Worm (Caenorhabditis elegans) whole organism, L1 larva: Measurements from ENCODE around the gene F15D4.6.

Experiments used
- C04F5.9 ChIP-seq: sonication (generic microtip); optimal IDR thresholded peaks from 2 replicates; lab custom pipeline; 2016; ENCODE audit warnings: missing genetic modification characterization, missing compliant biosample characterization
- C16A3.4 ChIP-seq: fragments of 150-350 bp; optimal IDR thresholded peaks from 2 replicates; lab custom pipeline; 2014; ENCODE audit warnings: missing biosample characterization, missing genetic modification characterization
- C34B4.2 ChIP-seq: sonication (generic microtip); optimal IDR thresholded peaks from 2 replicates; lab custom pipeline; 2017; ENCODE audit warnings: mild to moderate bottlenecking, missing genetic modification characterization, missing compliant biosample characterization
- F16B12.6 ChIP-seq: fragments of 150-350 bp; optimal IDR thresholded peaks from 2 replicates; lab custom pipeline; 2014; ENCODE audit warnings: missing biosample characterization, missing genetic modification characterization
- Y116A8C.19 ChIP-seq: sonication (generic microtip); optimal IDR thresholded peaks from 2 replicates; lab custom pipeline; 2016; ENCODE audit warnings: missing compliant biosample characterization, missing genetic modification characterization, borderline replicate concordance
- aha-1 ChIP-seq: fragments of 150-350 bp; optimal IDR thresholded peaks from 2 replicates; lab custom pipeline; 2014; ENCODE audit warnings: missing biosample characterization, missing genetic modification characterization
- alr-1 ChIP-seq: fragments of 200-800 bp; sonication (Bioruptor generic); optimal IDR thresholded peaks from 2 replicates; lab custom pipeline; 2018; ENCODE audit warnings: borderline replicate concordance, mild to moderate bottlenecking, missing genetic modification characterization, missing compliant biosample characterization
- aly-2 ChIP-seq: fragments of 150-350 bp; optimal IDR thresholded peaks from 2 replicates; lab custom pipeline; 2014; ENCODE audit warnings: missing biosample characterization, missing genetic modification characterization
- ama-1 ChIP-seq: fragments of 150-350 bp; optimal IDR thresholded peaks from 2 replicates; lab custom pipeline; 2014
- blmp-1 ChIP-seq: fragments of 150-350 bp; optimal IDR thresholded peaks from 2 replicates; lab custom pipeline; 2014; ENCODE audit warnings: missing biosample characterization, missing genetic modification characterization
- ceh-82 ChIP-seq, 3 experiments: fragments of 150-350 bp in 1 of 3; sonication (generic microtip) in 2 of 3; optimal IDR thresholded peaks; 2 replicates each; lab custom pipeline; 2014 to 2017; ENCODE audit warnings: missing biosample characterization in 3 of 3, missing genetic modification characterization in 3 of 3
- ceh-90 ChIP-seq: sonication (generic microtip); optimal IDR thresholded peaks from 2 replicates; lab custom pipeline; 2016; ENCODE audit warnings: missing genetic modification characterization, missing compliant biosample characterization
- ces-1 ChIP-seq: fragments of 150-350 bp; optimal IDR thresholded peaks from 2 replicates; lab custom pipeline; 2014; ENCODE audit warnings: missing biosample characterization, missing genetic modification reagents, missing genetic modification characterization
- efl-1 ChIP-seq, 4 experiments: fragments of 150-350 bp; optimal IDR thresholded peaks in 3 of 4; peaks in 1 of 4; 1 replicate in 1 of 4; 2 replicates in 3 of 4; lab custom pipeline; 2014; ENCODE audit warnings: missing biosample characterization in 2 of 4, missing genetic modification characterization in 2 of 4, missing genetic modification reagents in 2 of 4
- efl-3 ChIP-seq: fragments of 200-800 bp; sonication (Bioruptor generic); optimal IDR thresholded peaks from 2 replicates; lab custom pipeline; 2018; ENCODE audit warnings: mild to moderate bottlenecking, missing genetic modification characterization, missing compliant biosample characterization
- egl-13 ChIP-seq: sonication (generic microtip); optimal IDR thresholded peaks from 2 replicates; lab custom pipeline; 2016; ENCODE audit warnings: missing genotype, missing genetic modification reagents, missing genetic modification characterization, missing compliant biosample characterization
- elt-2 ChIP-seq: sonication (generic microtip); optimal IDR thresholded peaks from 2 replicates; lab custom pipeline; 2016; ENCODE audit warnings: missing genetic modification characterization, mild to moderate bottlenecking, inconsistent platforms, missing compliant biosample characterization, missing genetic modification reagents
- elt-3 ChIP-seq, 6 experiments: fragments of 150-350 bp in 1 of 6; sonication (generic microtip); optimal IDR thresholded peaks; 2 replicates each; lab custom pipeline; 2017 to 2018; ENCODE audit warnings: missing biosample characterization in 6 of 6, missing genetic modification characterization in 6 of 6, inconsistent platforms in 1 of 6
- ets-5 ChIP-seq: fragments of 200-800 bp; sonication (Bioruptor generic); IDR thresholded peaks from 2 replicates; pipeline ENCODE4 v1.3.6; 2022; ENCODE audit warnings: missing genetic modification characterization, missing compliant biosample characterization
- fkh-10 ChIP-seq: sonication (generic microtip); optimal IDR thresholded peaks from 2 replicates; lab custom pipeline; 2017; ENCODE audit warnings: missing biosample characterization, missing genetic modification reagents, missing genetic modification characterization
- fkh-4 ChIP-seq: sonication (generic microtip); optimal IDR thresholded peaks from 2 replicates; lab custom pipeline; 2016; ENCODE audit warnings: missing compliant biosample characterization, missing genetic modification characterization, borderline replicate concordance
- fos-1 ChIP-seq: fragments of 150-350 bp; optimal IDR thresholded peaks from 2 replicates; lab custom pipeline; 2014; ENCODE audit warnings: missing biosample characterization, missing genetic modification characterization
- hlh-17 ChIP-seq: fragments of 200-800 bp; sonication (Bioruptor generic); optimal IDR thresholded peaks from 2 replicates; lab custom pipeline; 2018; ENCODE audit warnings: missing genetic modification characterization, mild to moderate bottlenecking, missing compliant biosample characterization, moderate library complexity, borderline replicate concordance
- hlh-4 ChIP-seq: sonication (generic microtip); optimal IDR thresholded peaks from 2 replicates; lab custom pipeline; 2016; ENCODE audit warnings: mild to moderate bottlenecking, missing genetic modification characterization, missing compliant biosample characterization
- isw-1 ChIP-seq: fragments of 200-800 bp; sonication (Bioruptor generic); IDR thresholded peaks from 2 replicates; pipeline ENCODE4 v1.3.6; 2022; ENCODE audit warnings: missing genetic modification characterization, missing compliant biosample characterization
- jun-1 ChIP-seq: fragments of 150-350 bp; optimal IDR thresholded peaks from 2 replicates; lab custom pipeline; 2014; ENCODE audit warnings: missing biosample characterization, missing genetic modification reagents, missing genetic modification characterization
- lin-15B ChIP-seq: fragments of 150-350 bp; sonication (generic microtip); optimal IDR thresholded peaks from 3 replicates; lab custom pipeline; 2014; ENCODE audit warnings: missing biosample characterization, missing genetic modification characterization
- lin-35 ChIP-seq, 2 experiments: fragments of 150-350 bp; optimal IDR thresholded peaks; 2 replicates each; lab custom pipeline; 2014; ENCODE audit warnings: missing biosample characterization in 2 of 2, missing genetic modification characterization in 2 of 2, missing genetic modification reagents in 2 of 2
- lir-3 ChIP-seq: sonication (generic microtip); optimal IDR thresholded peaks from 2 replicates; lab custom pipeline; 2016; ENCODE audit warnings: mild to moderate bottlenecking, missing genetic modification characterization, moderate library complexity, missing compliant biosample characterization; ENCODE audit not compliant: poor library complexity
- mdl-1 ChIP-seq, 2 experiments: fragments of 150-350 bp; optimal IDR thresholded peaks; 2 replicates each; lab custom pipeline; 2014 to 2017; ENCODE audit warnings: missing biosample characterization in 2 of 2, missing genetic modification characterization in 2 of 2, inconsistent platforms in 1 of 2
- mef-2 ChIP-seq: fragments of 150-350 bp; optimal IDR thresholded peaks from 2 replicates; lab custom pipeline; 2014; ENCODE audit warnings: missing biosample characterization, missing genetic modification characterization
- mep-1 ChIP-seq: fragments of 150-350 bp; optimal IDR thresholded peaks from 2 replicates; lab custom pipeline; 2014; ENCODE audit warnings: missing biosample characterization, missing genetic modification characterization
- nhr-11 ChIP-seq: fragments of 150-350 bp; optimal IDR thresholded peaks from 2 replicates; lab custom pipeline; 2014; ENCODE audit warnings: missing biosample characterization, missing genetic modification characterization
- nhr-76 ChIP-seq: sonication (generic microtip); optimal IDR thresholded peaks from 2 replicates; lab custom pipeline; 2017; ENCODE audit warnings: missing biosample characterization, missing genetic modification characterization
- nhr-77 ChIP-seq: fragments of 150-350 bp; optimal IDR thresholded peaks from 2 replicates; lab custom pipeline; 2014; ENCODE audit warnings: missing biosample characterization, missing genetic modification characterization
- nhr-84 ChIP-seq: sonication (generic microtip); optimal IDR thresholded peaks from 2 replicates; lab custom pipeline; 2017; ENCODE audit warnings: missing biosample characterization, missing genetic modification characterization
- nhr-90 ChIP-seq: sonication (generic microtip); optimal IDR thresholded peaks from 2 replicates; lab custom pipeline; 2016; ENCODE audit warnings: mild to moderate bottlenecking, missing genetic modification characterization, missing compliant biosample characterization; ENCODE audit not compliant: poor library complexity
- pax-3 ChIP-seq: fragments of 200-800 bp; sonication (Bioruptor generic); optimal IDR thresholded peaks from 2 replicates; lab custom pipeline; 2018; ENCODE audit warnings: mild to moderate bottlenecking, missing genetic modification characterization, moderate library complexity, missing compliant biosample characterization
- skn-1 ChIP-seq: fragments of 150-350 bp; optimal IDR thresholded peaks from 2 replicates; lab custom pipeline; 2014; ENCODE audit warnings: missing biosample characterization, missing genetic modification characterization
- snu-23 ChIP-seq: sonication (generic microtip); optimal IDR thresholded peaks from 2 replicates; lab custom pipeline; 2016; ENCODE audit warnings: missing genetic modification characterization, missing compliant biosample characterization
- sptf-1 ChIP-seq: fragments of 150-350 bp; optimal IDR thresholded peaks from 2 replicates; lab custom pipeline; 2014; ENCODE audit warnings: missing biosample characterization, missing genetic modification characterization
- sup-37 ChIP-seq: fragments of 200-800 bp; sonication (Bioruptor generic); optimal IDR thresholded peaks from 2 replicates; lab custom pipeline; 2018; ENCODE audit warnings: mild to moderate bottlenecking, missing genetic modification characterization, missing compliant biosample characterization
- tlp-1 ChIP-seq: fragments of 150-350 bp; optimal IDR thresholded peaks from 2 replicates; lab custom pipeline; 2014; ENCODE audit warnings: missing biosample characterization, missing genetic modification characterization
- unc-130 ChIP-seq: fragments of 150-350 bp; optimal IDR thresholded peaks from 2 replicates; lab custom pipeline; 2017; ENCODE audit warnings: missing biosample characterization, missing genetic modification characterization, inconsistent platforms
- unc-62 ChIP-seq: fragments of 150-350 bp; optimal IDR thresholded peaks from 2 replicates; lab custom pipeline; 2014; ENCODE audit warnings: missing biosample characterization, missing genetic modification reagents, missing genetic modification characterization
- unc-86 ChIP-seq: sonication (generic microtip); optimal IDR thresholded peaks from 2 replicates; lab custom pipeline; 2016; ENCODE audit warnings: missing genetic modification characterization, missing compliant biosample characterization
- unc-98 ChIP-seq: fragments of 200-800 bp; sonication (Bioruptor generic); IDR thresholded peaks from 2 replicates; pipeline ENCODE4 v1.3.6; 2022; ENCODE audit warnings: missing genetic modification characterization, missing compliant biosample characterization
- vab-15 ChIP-seq: sonication (generic microtip); optimal IDR thresholded peaks from 2 replicates; lab custom pipeline; 2017; ENCODE audit warnings: missing genotype, mild to moderate bottlenecking, missing genetic modification characterization, missing compliant biosample characterization
- zip-4 ChIP-seq: fragments of 200-800 bp; sonication (Bioruptor generic); optimal IDR thresholded peaks from 2 replicates; lab custom pipeline; 2018; ENCODE audit warnings: mild to moderate bottlenecking, missing genetic modification characterization, moderate library complexity, missing compliant biosample characterization
- ztf-4 ChIP-seq: fragments of 150-350 bp; optimal IDR thresholded peaks from 2 replicates; lab custom pipeline; 2014; ENCODE audit warnings: missing biosample characterization, missing genetic modification characterization

Gene F15D4.6

DNA sequence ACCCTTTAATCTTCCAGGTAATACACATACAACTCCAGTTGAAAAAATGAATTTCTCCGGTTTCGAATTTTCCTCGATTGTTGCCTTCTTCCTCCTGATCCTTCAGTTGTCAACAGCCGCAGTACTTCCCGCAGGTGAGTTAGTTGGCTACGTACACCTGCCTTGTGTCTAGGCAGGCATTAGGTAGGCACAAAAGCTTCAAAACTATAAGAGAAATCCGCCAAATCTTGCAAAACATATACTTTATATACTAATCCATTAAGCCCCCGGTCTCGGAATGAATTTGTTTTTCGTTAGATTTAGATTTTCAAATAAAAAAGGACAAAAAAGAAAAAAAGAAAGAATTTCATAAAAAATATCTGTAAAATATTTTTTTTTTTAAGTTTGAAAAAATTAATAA lies 13.7 kb upstream of the F15D4.6 start, which contains the start of gene flp-16:
flp-16 (plus strand) TSS at position 18 of the 400 bp plus-strand sequence.
- TF ChIP-seq elt-2 (tag; lab: Kevin White, UChicago): no peak
- no peak for TF ChIP-seq vab-15
- TF ChIP-seq pax-3 (tag; lab: Kevin White, UChicago): no peak

DNA sequence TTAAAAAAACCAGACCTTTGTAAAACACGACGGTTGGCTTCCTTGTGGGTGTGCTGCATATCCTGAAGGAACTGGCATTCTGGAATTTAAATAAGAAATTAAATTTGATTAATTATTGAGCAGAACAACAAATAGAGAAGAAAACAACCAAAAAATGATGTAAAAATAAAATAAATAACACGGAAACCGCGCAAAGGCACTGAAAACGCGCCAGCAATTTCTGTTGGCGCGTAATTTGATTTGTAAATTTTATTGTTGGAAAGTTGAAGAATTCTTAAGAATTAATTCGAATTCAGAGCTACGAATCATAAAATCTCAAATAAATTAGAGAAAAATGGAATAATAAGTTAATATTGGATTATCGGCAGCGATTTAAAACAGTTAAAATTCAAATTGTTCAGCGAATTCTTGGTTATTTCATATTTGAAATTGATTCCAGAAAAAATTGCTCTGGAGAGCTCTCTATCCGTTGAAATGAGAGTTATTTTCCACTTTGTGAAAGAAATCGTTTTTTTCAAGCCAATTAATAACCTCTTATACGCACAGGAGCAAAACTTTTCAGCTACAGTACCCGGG lies 11.1 kb upstream of the F15D4.6 start, which contains the start of gene romo-1:
romo-1 (minus strand) TSS at position 79 of the 576 bp plus-strand sequence.
- TF ChIP-seq nhr-77 (tag; lab: Kevin White, UChicago) (peak; percentile 3), nhr-90 (tag; lab: Kevin White, UChicago) (peak; percentile 85), fkh-4 (tag; lab: Kevin White, UChicago) (no peak), unc-62 (no peak), mef-2 (tag; lab: Kevin White, UChicago) (no peak), efl-1 (optimal IDR thresholded peaks at IDR 0.05; lab: Kevin White, UChicago) (peak; percentile 65 to 95), efl-1 (GFP tag; optimal IDR thresholded peaks at IDR 0.05 in 1 of 2; lab: Kevin White, UChicago) (peak; percentile 94 to 99), skn-1 (peak; percentile 79), alr-1 (tag; lab: Kevin White, UChicago) (no peak), nhr-76 (tag; lab: Kevin White, UChicago) (no peak), hlh-17 (GFP tag; lab: Kevin White, UChicago) (no peak), mdl-1 (tag; optimal IDR thresholded peaks at IDR 0.05; lab: Kevin White, UChicago) (peak in 1 of 2 experiments; percentile 58), elt-3 (tag; optimal IDR thresholded peaks at IDR 0.05; lab: Kevin White, UChicago) (peak in 2 of 6 experiments; percentile 27 to 55), zip-4 (GFP tag; lab: Kevin White, UChicago) (peak; percentile 15), hlh-4 (tag; lab: Kevin White, UChicago) (no peak), lin-35 (GFP tag; optimal IDR thresholded peaks at IDR 0.05; lab: Kevin White, UChicago) (peak; percentile 93 to 96), fkh-10 (GFP tag; lab: Kevin White, UChicago) (no peak), Y116A8C.19 (no peak), aha-1 (no peak), sptf-1 (tag; lab: Kevin White, UChicago) (no peak), ceh-90 (tag; lab: Kevin White, UChicago) (peak; percentile 9), snu-23 (GFP tag; lab: Kevin White, UChicago) (peak; percentile 88), elt-2 (tag; lab: Kevin White, UChicago) (peak; percentile 40), C34B4.2 (no peak), ces-1 (GFP tag; lab: Kevin White, UChicago) (no peak), unc-98 (GFP tag; lab: Robert Waterston, UW) (no peak), unc-86 (tag; lab: Kevin White, UChicago) (peak; percentile 71), lin-15B (peak; percentile 58), sup-37 (GFP tag; lab: Kevin White, UChicago) (no peak), lir-3 (tag; lab: Kevin White, UChicago) (peak; percentile 64), efl-3 (GFP tag; lab: Kevin White, UChicago) (no peak), ama-1 (no peak), C16A3.4 (tag; lab: Kevin White, UChicago) (peak; percentile 78), jun-1 (tag; lab: Kevin White, UChicago) (peak; percentile 34), pax-3 (tag; lab: Kevin White, UChicago) (peak; percentile 23), egl-13 (peak; percentile 40), isw-1 (GFP tag; lab: Robert Waterston, UW) (peak; percentile 55), blmp-1 (tag; lab: Kevin White, UChicago) (peak; percentile 77), ztf-4 (tag; lab: Kevin White, UChicago) (peak; percentile 44), unc-130 (tag; lab: Kevin White, UChicago) (peak; percentile 87), F16B12.6 (tag; lab: Kevin White, UChicago) (peak; percentile 67), ets-5 (GFP tag; lab: Robert Waterston, UW) (no peak), nhr-84 (tag; lab: Kevin White, UChicago) (no peak), ceh-82 (tag; optimal IDR thresholded peaks at IDR 0.05; lab: Kevin White, UChicago) (peak; percentile 74 to 83 (median 80)), fos-1 (tag; lab: Kevin White, UChicago) (peak; percentile 50), mep-1 (tag; lab: Kevin White, UChicago) (peak; percentile 94), nhr-11 (tag; lab: Kevin White, UChicago) (no peak), tlp-1 (tag; lab: Kevin White, UChicago) (no peak), aly-2 (tag; lab: Kevin White, UChicago) (peak; percentile 67), C04F5.9 (tag; lab: Kevin White, UChicago) (peak; percentile 45)
